Fruit fly (Drosophila melanogaster) whole organism, embryonic: ENCODE data around the gene beat-Ib.

Experiments
- CG9609 ChIP-seq: fragments of 200-800 bp; sonication (Bioruptor generic); optimal IDR thresholded peaks from 3 replicates; lab custom pipeline; 2016; ENCODE audit warnings: missing biosample characterization, missing genetic modification characterization
- Kr ChIP-seq: fragments of 200-800 bp; sonication (Bioruptor generic); optimal IDR thresholded peaks from 2 replicates; lab custom pipeline; 2017; ENCODE audit warnings: missing biosample characterization, mild to moderate bottlenecking, missing genetic modification characterization
- repo ChIP-seq: fragments of 200-800 bp; sonication (Bioruptor generic); optimal IDR thresholded peaks from 2 replicates; lab custom pipeline; 2016; ENCODE audit warnings: missing biosample characterization, missing genetic modification characterization
- sens-2 ChIP-seq: fragments of 200-800 bp; sonication (Bioruptor generic); IDR thresholded peaks from 2 replicates; pipeline ENCODE4 v1.3.6; 2022; ENCODE audit warnings: missing biosample characterization, missing genetic modification characterization
- vvl ChIP-seq: fragments of 200-800 bp; sonication (Bioruptor generic); IDR thresholded peaks from 2 replicates; pipeline ENCODE4 v1.3.6; 2022; ENCODE audit warnings: missing biosample characterization, missing genetic modification characterization
- zfh1 ChIP-seq: fragments of 200-800 bp; sonication (Bioruptor generic); IDR thresholded peaks from 3 replicates; pipeline ENCODE4 v1.3.6; 2022; ENCODE audit warnings: missing biosample characterization, missing genetic modification characterization

dm6 chr2L:15912901-15913673 lies 49.1 kb downstream of the beat-Ib start:
- no peak for TF ChIP-seq CG9609 (GFP tag; lab: Kevin White, UChicago)
- no peak for TF ChIP-seq Kr (GFP tag; lab: Kevin White, UChicago)
- TF ChIP-seq vvl (GFP tag; lab: Robert Waterston, UW) = peak; percentile 87
- no peak for TF ChIP-seq repo
- TF ChIP-seq sens-2 (GFP tag; lab: Robert Waterston, UW) = no peak
- TF ChIP-seq zfh1 = no peak
